Worm (Caenorhabditis elegans): Measurements from ENCODE around the gene trmt-10A.

The trmt-10A gene

DNA sequence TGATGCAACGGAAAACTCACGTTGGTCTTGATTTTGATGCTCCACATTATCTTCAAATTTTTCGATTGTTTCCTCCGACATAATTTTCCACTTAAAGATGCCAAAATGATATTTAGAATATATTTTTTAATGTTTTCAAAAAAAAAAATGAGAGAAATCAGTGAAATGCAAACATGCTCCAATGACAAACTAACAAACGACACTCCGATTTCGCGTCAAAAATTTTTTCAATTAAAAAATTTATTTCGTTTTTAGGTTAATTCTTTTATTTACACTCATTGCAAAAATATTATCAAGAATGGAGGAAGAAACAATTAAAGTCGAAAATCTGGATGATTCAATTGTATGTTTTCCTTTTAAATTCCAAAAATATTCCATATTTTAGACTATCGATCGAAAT lies at the start of gene trmt-10A, which contains the start of gene F25H8.2:
Gene trmt-10A (minus strand): TSS at position 159 of the 400 bp plus-strand sequence.
Gene F25H8.2 (plus strand): TSS at position 181 of the 400 bp plus-strand sequence.
- TF ChIP-seq nhr-76 (tag; optimal IDR thresholded peaks at IDR 0.05) (no peak), unc-39 (tag; optimal IDR thresholded peaks at IDR 0.05) (no peak), cnd-1 (tag; optimal IDR thresholded peaks at IDR 0.05) (no peak), drap-1 (GFP tag; optimal IDR thresholded peaks at IDR 0.05) (no peak), lsy-2 (tag; optimal IDR thresholded peaks at IDR 0.05) (peak; percentile 58), nhr-28 (tag; optimal IDR thresholded peaks at IDR 0.05) (no peak), nhr-12 (tag; optimal IDR thresholded peaks at IDR 0.05) (no peak), zip-8 (tag; optimal IDR thresholded peaks at IDR 0.05) (no peak), bed-3 (GFP tag; optimal IDR thresholded peaks at IDR 0.05) (no peak), M03D4.4 (tag; optimal IDR thresholded peaks at IDR 0.05) (no peak), unc-62 (GFP tag; optimal IDR thresholded peaks at IDR 0.05) (no peak), ces-1 (GFP tag; optimal IDR thresholded peaks at IDR 0.05) (no peak), nhr-237 (tag; optimal IDR thresholded peaks at IDR 0.05) (peak; percentile 59), lin-13 (tag; optimal IDR thresholded peaks at IDR 0.05) (no peak), flh-1 (GFP tag; optimal IDR thresholded peaks at IDR 0.05) (no peak), nhr-2 (tag; optimal IDR thresholded peaks at IDR 0.05) (no peak), ceh-83 (GFP tag; optimal IDR thresholded peaks at IDR 0.05) (no peak), ham-2 (GFP tag; optimal IDR thresholded peaks at IDR 0.05) (no peak)

DNA sequence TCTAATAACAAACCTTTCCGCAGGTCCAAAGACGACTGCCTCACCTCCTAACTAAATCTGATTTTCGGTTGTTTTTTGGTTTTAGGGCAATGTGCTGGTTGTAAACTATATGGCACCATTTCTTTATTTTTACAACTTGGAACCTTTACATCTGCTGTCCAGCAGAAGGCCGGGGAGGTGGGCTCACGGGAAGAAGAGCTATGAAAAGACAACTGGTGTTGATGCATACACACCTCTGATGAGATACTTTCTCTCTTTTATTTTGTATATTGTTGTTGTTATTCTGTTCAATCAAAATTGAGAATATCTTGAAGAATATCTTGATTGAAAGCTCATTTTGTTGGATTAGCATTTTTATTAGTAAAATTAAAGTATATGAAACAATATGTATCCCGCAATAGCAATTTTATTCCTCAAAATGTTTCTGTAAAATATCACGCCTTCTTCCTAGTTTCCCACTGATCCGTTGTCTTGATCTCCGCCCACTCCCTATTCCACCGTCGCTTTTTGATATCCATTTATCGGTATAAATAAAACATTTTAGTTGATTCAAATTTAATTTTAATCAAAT lies 45.7 kb upstream of the trmt-10A start, which contains the start of gene dhp-2:
Gene dhp-2 (plus strand): TSS at position 521 of the 571 bp plus-strand sequence.
- no peak for TF ChIP-seq zip-8 (tag; optimal IDR thresholded peaks at IDR 0.05)
- no peak for TF ChIP-seq ceh-83 (GFP tag; optimal IDR thresholded peaks at IDR 0.05)
- TF ChIP-seq bed-3 (GFP tag; optimal IDR thresholded peaks at IDR 0.05): no peak
- no peak for TF ChIP-seq elt-3 (tag; optimal IDR thresholded peaks at IDR 0.05)
- peak; percentile 83 for TF ChIP-seq hlh-1 (tag; optimal IDR thresholded peaks at IDR 0.05)
- no peak for TF ChIP-seq drap-1 (GFP tag; optimal IDR thresholded peaks at IDR 0.05)

DNA sequence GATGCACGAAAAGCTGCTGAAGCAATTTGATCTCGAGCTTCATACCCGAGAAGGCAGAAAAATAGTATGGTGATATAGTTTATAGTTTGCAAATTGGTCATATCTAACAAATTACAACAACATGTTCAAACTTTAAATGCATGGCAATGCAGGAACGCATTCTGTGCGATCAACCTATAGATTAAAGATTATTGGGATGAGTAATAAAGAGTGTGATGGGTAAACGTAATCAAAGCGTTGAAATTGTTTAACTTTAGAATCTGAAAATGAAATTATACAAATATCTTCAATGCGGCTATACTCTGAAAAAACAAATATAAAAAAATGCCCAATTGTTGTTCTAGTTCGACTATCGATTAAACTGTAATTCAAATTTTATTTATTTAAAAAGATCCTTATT lies 44.3 kb upstream of the trmt-10A start, which contains the start of gene C47E12.14:
Gene C47E12.14 (minus strand): TSS at position 101 of the 400 bp plus-strand sequence.
- TF ChIP-seq drap-1 (GFP tag; optimal IDR thresholded peaks at IDR 0.05) (no peak), ces-1 (GFP tag; optimal IDR thresholded peaks at IDR 0.05) (no peak)

DNA sequence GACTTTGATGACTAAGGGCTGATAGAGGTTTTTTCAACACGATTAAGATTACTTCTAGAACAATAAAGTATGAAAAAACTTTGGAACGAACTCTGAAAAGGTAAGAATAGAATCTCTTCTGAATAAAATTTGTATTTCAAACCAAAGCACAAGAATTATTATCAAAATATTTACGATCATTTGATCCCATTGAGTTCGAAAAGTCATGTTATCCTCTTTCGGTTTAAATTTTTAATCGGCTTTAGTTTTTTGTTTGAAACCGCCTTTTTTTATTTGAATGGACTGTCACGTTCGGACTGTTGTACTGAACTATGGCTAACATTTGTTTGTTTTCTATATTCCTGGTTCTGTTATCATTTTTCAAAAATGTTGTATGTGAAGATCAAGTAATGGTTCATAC lies 42.4 kb upstream of the trmt-10A start, which contains the start of gene C47E12.9:
Gene C47E12.9 (plus strand): TSS at position 301 of the 400 bp plus-strand sequence.
- TF ChIP-seq unc-120 (tag; optimal IDR thresholded peaks at IDR 0.05; ENCODE audit: poor library complexity, severe bottlenecking) (no peak), ceh-43 (GFP tag; optimal IDR thresholded peaks at IDR 0.05) (no peak), elt-1 (tag; optimal IDR thresholded peaks at IDR 0.05; ENCODE audit: borderline replicate concordance, insufficient read depth) (no peak), nhr-237 (tag; optimal IDR thresholded peaks at IDR 0.05) (no peak), ztf-11 (tag; optimal IDR thresholded peaks at IDR 0.05) (no peak), bed-3 (GFP tag; optimal IDR thresholded peaks at IDR 0.05) (no peak), ceh-83 (GFP tag; optimal IDR thresholded peaks at IDR 0.05) (no peak), nhr-28 (tag; optimal IDR thresholded peaks at IDR 0.05) (no peak), unc-62 (GFP tag; optimal IDR thresholded peaks at IDR 0.05) (no peak)

DNA sequence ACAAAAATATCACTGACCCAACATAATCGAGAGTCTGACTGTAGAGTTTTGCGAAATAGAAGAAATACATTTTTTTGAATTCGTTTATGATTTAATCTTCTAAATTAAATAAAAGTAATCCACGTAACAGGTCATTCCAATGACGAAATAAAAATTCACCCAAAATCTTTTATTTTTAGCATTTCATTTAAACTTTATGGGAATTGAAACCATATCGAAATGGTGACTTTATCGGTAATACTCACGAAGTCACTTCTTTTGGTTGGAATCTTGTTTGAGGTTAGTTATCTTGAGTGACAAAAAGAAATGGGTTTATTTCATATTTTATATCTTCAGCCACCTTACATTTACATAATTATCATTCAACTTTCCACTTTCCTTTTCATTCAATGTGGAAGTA lies 40.6 kb upstream of the trmt-10A start, which contains the start of the genes C47E12.12 and C47E12.10:
Gene C47E12.12 (minus strand): TSS at position 101 of the 400 bp plus-strand sequence.
Gene C47E12.10 (plus strand): TSS at position 172 of the 400 bp plus-strand sequence.
- TF ChIP-seq unc-62 (GFP tag; optimal IDR thresholded peaks at IDR 0.05): no peak
- no peak for TF ChIP-seq bed-3 (GFP tag; optimal IDR thresholded peaks at IDR 0.05)
- no peak for TF ChIP-seq pha-4 (tag; optimal IDR thresholded peaks at IDR 0.05)
- TF ChIP-seq ceh-39 (tag; optimal IDR thresholded peaks at IDR 0.05): no peak
- no peak for TF ChIP-seq elt-3 (tag; optimal IDR thresholded peaks at IDR 0.05)
- TF ChIP-seq sptf-1 (tag; optimal IDR thresholded peaks at IDR 0.05): no peak

DNA sequence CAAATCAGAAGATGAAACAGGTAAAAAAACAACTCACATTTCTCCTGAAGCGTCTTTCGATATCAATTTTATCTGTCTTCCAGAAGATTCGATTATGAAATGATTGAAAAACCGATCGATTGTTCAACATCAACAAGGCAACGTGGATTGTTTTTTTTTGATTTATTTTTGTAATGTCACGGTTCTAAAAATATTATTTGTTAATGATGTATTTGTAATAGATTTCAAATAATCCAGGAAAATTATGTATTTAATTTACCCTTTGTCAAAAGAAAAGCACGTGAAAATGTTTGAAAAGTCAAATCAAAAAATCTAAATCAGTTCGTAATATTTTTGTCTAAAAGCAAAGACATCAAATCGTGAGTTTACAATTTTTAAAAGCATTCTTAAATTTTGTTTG lies 37.1 kb upstream of the trmt-10A start, which contains the start of the genes kin-5 and C47E12.11:
Gene kin-5 (minus strand): TSS at position 101 of the 400 bp plus-strand sequence.
Gene C47E12.11 (plus strand): TSS at position 320 of the 400 bp plus-strand sequence.
- TF ChIP-seq snpc-4 (tag; optimal IDR thresholded peaks at IDR 0.05): no peak
- TF ChIP-seq cnd-1 (tag; optimal IDR thresholded peaks at IDR 0.05): no peak
- no peak for TF ChIP-seq flh-1 (GFP tag; optimal IDR thresholded peaks at IDR 0.05)
- TF ChIP-seq nhr-28 (tag; optimal IDR thresholded peaks at IDR 0.05): no peak
- TF ChIP-seq unc-120 (tag; optimal IDR thresholded peaks at IDR 0.05; ENCODE audit: poor library complexity, severe bottlenecking): no peak
- no peak for TF ChIP-seq hlh-1 (tag; optimal IDR thresholded peaks at IDR 0.05)
- no peak for TF ChIP-seq unc-62 (GFP tag; optimal IDR thresholded peaks at IDR 0.05)
- TF ChIP-seq ceh-83 (GFP tag; optimal IDR thresholded peaks at IDR 0.05): no peak
- no peak for TF ChIP-seq elt-3 (tag; optimal IDR thresholded peaks at IDR 0.05)
- no peak for TF ChIP-seq tbx-8 (GFP tag; optimal IDR thresholded peaks at IDR 0.05)
- TF ChIP-seq ceh-43 (GFP tag; optimal IDR thresholded peaks at IDR 0.05): no peak

Data from whole organism, mixed stage, embryonic.